Worm (Caenorhabditis elegans): ENCODE results near the gene nhr-93.

DNA sequence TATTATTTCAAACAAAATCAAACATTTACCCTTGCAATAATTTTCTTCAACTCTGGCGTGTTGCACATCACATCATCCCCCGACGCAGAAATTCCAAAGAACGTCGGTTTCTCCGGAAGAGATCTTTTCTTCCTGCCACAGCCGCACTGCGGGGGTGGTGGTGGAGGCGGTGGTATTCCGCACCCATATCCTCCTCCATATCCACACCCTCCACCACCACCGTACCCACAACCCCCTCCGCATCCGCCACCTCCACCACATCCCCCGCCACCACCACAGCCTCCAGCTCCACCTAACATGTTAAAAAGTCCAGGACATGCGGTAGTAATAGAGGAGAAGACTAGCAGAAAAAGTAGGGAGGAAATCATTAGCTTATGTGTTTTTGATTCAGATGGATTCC lies 16.7 kb upstream of the nhr-93 start, which contains the start of gene grl-29:
- TF ChIP-seq him-1 (tag; optimal IDR thresholded peaks at IDR 0.05) (no peak), W03F9.2 (tag; optimal IDR thresholded peaks at IDR 0.05) (no peak), dao-5 (tag; optimal IDR thresholded peaks at IDR 0.05) (no peak)
